Worm (Caenorhabditis elegans): ENCODE results near the gene F54D1.1.

ce11 chrIV:11298154-11299086 is 36.8 kb downstream of the F54D1.1 start, which contains the start of the genes B0035.15 and dnj-1:
- TF ChIP-seq ama-1 (optimal IDR thresholded peaks at IDR 0.05) (no peak), sea-1 (GFP tag; conservative IDR thresholded peaks at IDR 0.05) (no peak), flt-1 (GFP tag; IDR thresholded peaks at IDR 0.05) (no peak), scrt-1 (GFP tag; IDR thresholded peaks at IDR 0.05) (no peak), hnd-1 (tag; optimal IDR thresholded peaks at IDR 0.05) (no peak), ceh-13 (GFP tag; optimal IDR thresholded peaks at IDR 0.05) (no peak), tbx-11 (GFP tag; IDR thresholded peaks at IDR 0.05) (no peak)

All from whole organism, early embryonic.